Worm (Caenorhabditis elegans): ENCODE measurements around the gene F49E11.2.

The F49E11.2 gene

DNA sequence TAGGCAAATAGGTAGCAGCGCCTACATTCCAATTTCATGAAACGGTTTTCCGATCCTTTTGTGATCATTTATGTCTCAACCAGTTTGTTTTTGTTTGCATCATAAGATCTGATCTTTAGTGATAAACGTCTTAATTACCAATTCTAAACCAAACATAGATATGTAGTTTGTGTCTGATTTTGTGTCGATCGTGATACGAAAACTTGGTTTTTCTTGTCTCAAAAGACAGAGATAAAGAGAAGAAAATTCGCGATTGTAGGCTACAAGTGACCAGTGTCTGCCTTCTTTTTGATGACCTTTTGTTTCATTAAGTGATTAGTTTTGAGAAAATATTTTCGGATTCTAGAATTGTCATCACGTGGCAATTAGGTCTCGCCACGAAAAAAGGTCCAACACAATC, 41.4 kb upstream of the F49E11.2 start:
- peak; percentile 47 for TF ChIP-seq nhr-20 (tag; optimal IDR thresholded peaks at IDR 0.05)
- TF ChIP-seq ceh-88 (GFP tag; IDR thresholded peaks at IDR 0.05), result no peak
- TF ChIP-seq pqm-1 (tag; optimal IDR thresholded peaks at IDR 0.05), result no peak
- no peak for TF ChIP-seq unc-130 (tag; optimal IDR thresholded peaks at IDR 0.05)
- TF ChIP-seq nhr-11 (tag; optimal IDR thresholded peaks at IDR 0.05), result peak; percentile 9
- TF ChIP-seq nhr-90 (tag; optimal IDR thresholded peaks at IDR 0.05; ENCODE audit: poor library complexity), result peak; percentile 41
- no peak for TF ChIP-seq sptf-1 (tag; optimal IDR thresholded peaks at IDR 0.05)
- TF ChIP-seq lir-3 (tag; optimal IDR thresholded peaks at IDR 0.05; ENCODE audit: poor library complexity), result no peak
- peak; percentile 71 for TF ChIP-seq lin-14 (GFP tag; optimal IDR thresholded peaks at IDR 0.05)
- TF ChIP-seq nhr-47 (tag; optimal IDR thresholded peaks at IDR 0.05), result no peak
- TF ChIP-seq dpl-1 (GFP tag; optimal IDR thresholded peaks at IDR 0.05), result no peak
- no peak for TF ChIP-seq hlh-17 (GFP tag; optimal IDR thresholded peaks at IDR 0.05; ENCODE audit: borderline replicate concordance)
- TF ChIP-seq skn-1 (tag; optimal IDR thresholded peaks at IDR 0.05), result peak; percentile 28
- no peak for TF ChIP-seq ztf-4 (tag; optimal IDR thresholded peaks at IDR 0.05)
- no peak for TF ChIP-seq ceh-82 (tag; optimal IDR thresholded peaks at IDR 0.05)
- no peak for TF ChIP-seq aha-1 (tag; optimal IDR thresholded peaks at IDR 0.05)
- TF ChIP-seq zag-1 (tag; optimal IDR thresholded peaks at IDR 0.05), result no peak
- peak in 1 of 2 experiments; percentile 44 for TF ChIP-seq lin-35 (GFP tag; optimal IDR thresholded peaks at IDR 0.05)
- no peak for TF ChIP-seq sox-4 (tag; optimal IDR thresholded peaks at IDR 0.05)
- TF ChIP-seq snpc-4 (tag; optimal IDR thresholded peaks at IDR 0.05), result no peak
- TF ChIP-seq mef-2 (tag; optimal IDR thresholded peaks at IDR 0.05), result no peak
- TF ChIP-seq dsc-1 (tag; optimal IDR thresholded peaks at IDR 0.05), result no peak
- 0 out of 2 replicates have a peak, but pooled peaks have one; percentile 7 for TF ChIP-seq grh-1 (GFP tag; IDR thresholded peaks at IDR 0.05)
- TF ChIP-seq elt-3 (tag; optimal IDR thresholded peaks at IDR 0.05), result peak in 2 of 6 experiments; percentile 79 to 84
- no peak for TF ChIP-seq lin-13 (GFP tag; optimal IDR thresholded peaks at IDR 0.05)
- no peak for TF ChIP-seq aly-2 (tag; optimal IDR thresholded peaks at IDR 0.05)
- TF ChIP-seq nhr-19 (GFP tag; conservative IDR thresholded peaks at IDR 0.05), result peak; percentile 40; the same call in 1 of the 2 replicates
- TF ChIP-seq irx-1 (tag; optimal IDR thresholded peaks at IDR 0.05), result no peak
- TF ChIP-seq vab-15 (tag; optimal IDR thresholded peaks at IDR 0.05), result no peak
- TF ChIP-seq tbx-2 (tag; optimal IDR thresholded peaks at IDR 0.05), result peak; percentile 6
- no peak for TF ChIP-seq nhr-12 (tag; optimal IDR thresholded peaks at IDR 0.05)
- no peak for TF ChIP-seq sup-37 (GFP tag; optimal IDR thresholded peaks at IDR 0.05)
- peak; percentile 39 for TF ChIP-seq blmp-1 (tag; optimal IDR thresholded peaks at IDR 0.05)
- peak; percentile 48 for TF ChIP-seq snu-23 (GFP tag; optimal IDR thresholded peaks at IDR 0.05)
- no peak for TF ChIP-seq isw-1 (GFP tag; IDR thresholded peaks at IDR 0.05)
- TF ChIP-seq ztf-11 (tag; optimal IDR thresholded peaks at IDR 0.05), result no peak
- no peak for TF ChIP-seq egl-27 (tag; optimal IDR thresholded peaks at IDR 0.05)
- no peak for TF ChIP-seq unc-98 (GFP tag; IDR thresholded peaks at IDR 0.05)
- no peak for TF ChIP-seq swsn-7 (tag; optimal IDR thresholded peaks at IDR 0.05)
- TF ChIP-seq nhr-85 (tag), result peak; percentile 95
- TF ChIP-seq efl-1 (optimal IDR thresholded peaks at IDR 0.05), result no peak
- peak in 1 of 2 experiments; percentile 40 for TF ChIP-seq efl-1 (GFP tag; optimal IDR thresholded peaks at IDR 0.05 in 1 of 2)
- peak; percentile 59 for TF ChIP-seq nhr-71 (tag; optimal IDR thresholded peaks at IDR 0.05)
- no peak for TF ChIP-seq mab-9 (GFP tag; IDR thresholded peaks at IDR 0.05)

DNA sequence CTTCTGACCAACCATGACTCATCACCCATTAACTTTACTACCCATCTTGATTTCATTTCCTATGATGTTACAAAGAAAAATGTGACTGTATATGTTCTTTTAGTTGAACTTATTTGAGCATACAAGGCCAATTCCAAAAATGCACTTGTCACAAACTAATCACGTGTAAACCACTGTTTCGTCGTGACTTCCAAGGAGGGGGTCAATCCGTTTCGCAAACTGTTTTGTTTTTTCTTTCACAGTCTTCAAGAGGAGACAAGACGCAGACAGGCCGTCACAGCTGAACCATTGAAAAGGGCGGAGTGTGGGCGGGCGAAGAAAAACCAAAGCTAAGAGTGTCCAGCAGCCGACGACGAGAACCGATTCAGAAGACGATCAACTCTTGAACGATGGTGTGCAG, 40.3 kb upstream of the F49E11.2 start, which contains the start of gene C39E9.8:
Gene C39E9.8, plus strand, starts transcription at position 328 of the 400 bp plus-strand sequence.
- TF ChIP-seq snu-23 (GFP tag; optimal IDR thresholded peaks at IDR 0.05), result peak; percentile 25
- no peak for TF ChIP-seq unc-130 (tag; optimal IDR thresholded peaks at IDR 0.05)
- no peak for TF ChIP-seq nhr-84 (tag; optimal IDR thresholded peaks at IDR 0.05)
- TF ChIP-seq grh-1 (GFP tag; IDR thresholded peaks at IDR 0.05), result peak; percentile 23; the same call in 1 of the 2 replicates
- TF ChIP-seq blmp-1 (tag; optimal IDR thresholded peaks at IDR 0.05), result peak; percentile 5
- TF ChIP-seq nhr-71 (tag; optimal IDR thresholded peaks at IDR 0.05), result peak; percentile 62
- TF ChIP-seq nhr-19 (GFP tag; conservative IDR thresholded peaks at IDR 0.05), result peak; percentile 35
- TF ChIP-seq mdl-1 (tag; optimal IDR thresholded peaks at IDR 0.05), result peak in 1 of 2 experiments; percentile 18
- TF ChIP-seq lin-14 (GFP tag; optimal IDR thresholded peaks at IDR 0.05), result peak; percentile 70
- no peak for TF ChIP-seq hpl-2 (GFP tag; optimal IDR thresholded peaks at IDR 0.05)
- TF ChIP-seq mep-1 (tag; optimal IDR thresholded peaks at IDR 0.05), result no peak
- TF ChIP-seq nhr-20 (tag; optimal IDR thresholded peaks at IDR 0.05), result peak; percentile 60
- TF ChIP-seq elt-3 (tag; optimal IDR thresholded peaks at IDR 0.05), result peak in 1 of 6 experiments; percentile 43
- TF ChIP-seq nhr-85 (tag), result peak; percentile 89
- TF ChIP-seq zip-4 (GFP tag; optimal IDR thresholded peaks at IDR 0.05), result no peak
- TF ChIP-seq snpc-4 (tag; optimal IDR thresholded peaks at IDR 0.05), result no peak
- TF ChIP-seq lin-35 (GFP tag; optimal IDR thresholded peaks at IDR 0.05), result peak in 1 of 2 experiments; percentile 63
- TF ChIP-seq nhr-90 (tag; optimal IDR thresholded peaks at IDR 0.05; ENCODE audit: poor library complexity), result peak; percentile 43
- TF ChIP-seq jun-1 (tag; optimal IDR thresholded peaks at IDR 0.05), result peak; percentile 24

Data from whole organism, L1 larva.